Fruit fly (Drosophila melanogaster): ENCODE results near the gene CG11349.

DNA sequence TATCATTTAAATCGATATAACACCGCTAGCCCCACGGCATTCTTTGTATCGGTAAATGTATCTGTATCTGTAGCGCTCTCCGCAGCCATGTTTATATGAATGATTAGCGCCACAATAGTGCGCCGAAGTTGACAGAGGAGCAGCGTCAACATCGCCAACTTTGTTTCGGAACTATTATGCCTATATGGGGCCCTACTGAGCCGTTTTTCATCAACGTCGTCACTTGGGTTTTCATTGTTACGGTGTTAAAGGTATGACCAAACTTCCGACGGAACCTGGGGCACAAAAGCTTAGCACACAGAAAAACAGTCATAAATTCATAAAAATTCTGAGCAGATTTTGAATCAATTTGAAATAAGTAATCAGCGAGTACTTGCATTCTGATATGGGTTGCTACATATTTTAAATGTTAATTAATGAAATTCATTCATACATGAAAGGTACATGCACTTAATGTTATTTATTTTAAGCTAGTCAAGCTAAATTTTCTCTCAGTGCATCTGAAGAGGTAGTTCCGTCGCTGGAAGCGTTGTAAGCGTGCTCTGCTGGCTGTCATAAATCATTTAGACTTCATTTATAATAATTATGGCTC, 11.3 kb upstream of the CG11349 start, which contains the start of gene CG15023:
- TF ChIP-seq HLH4C (GFP tag; IDR thresholded peaks at IDR 0.05; ENCODE audit: partially characterized antibody): no peak
- no peak for TF ChIP-seq ind (GFP tag; optimal IDR thresholded peaks at IDR 0.05)
- no peak for TF ChIP-seq cad (GFP tag; optimal IDR thresholded peaks at IDR 0.05)
- TF ChIP-seq CG7987 (GFP tag; optimal IDR thresholded peaks at IDR 0.05): no peak
